Fruit fly (Drosophila melanogaster): ENCODE results near the gene Mpi.

DNA sequence ATGACTTTTGCATAAGTTTGCCTTT, 11.7 kb upstream of the Mpi start, which contains the start of gene PpD3:
- no peak for TF ChIP-seq CG9609 (GFP tag; optimal IDR thresholded peaks at IDR 0.05)
- TF ChIP-seq CG32772 (GFP tag; IDR thresholded peaks at IDR 0.05) = no peak
- no peak for TF ChIP-seq tll (GFP tag; optimal IDR thresholded peaks at IDR 0.05)
- TF ChIP-seq psq (GFP tag; optimal IDR thresholded peaks at IDR 0.05) = no peak
- no peak for TF ChIP-seq CG11560 (tag; IDR thresholded peaks at IDR 0.05)
- no peak for TF ChIP-seq Sox100B (GFP tag; optimal IDR thresholded peaks at IDR 0.05)
- TF ChIP-seq gsb-n (tag; optimal IDR thresholded peaks at IDR 0.05) = no peak
- no peak for TF ChIP-seq CG1024 (GFP tag; IDR thresholded peaks at IDR 0.05)
- no peak for TF ChIP-seq CG14441 (GFP tag; IDR thresholded peaks at IDR 0.05)
- TF ChIP-seq ERR (GFP tag; optimal IDR thresholded peaks at IDR 0.05) = no peak
- no peak for TF ChIP-seq Neu2 (GFP tag; optimal IDR thresholded peaks at IDR 0.05; ENCODE audit: borderline replicate concordance)
- no peak for TF ChIP-seq luna (GFP tag; optimal IDR thresholded peaks at IDR 0.05)
- TF ChIP-seq shn (GFP tag; optimal IDR thresholded peaks at IDR 0.05) = no peak
- no peak for TF ChIP-seq Kr (GFP tag; optimal IDR thresholded peaks at IDR 0.05)

Data from whole organism, embryonic.